Worm (Caenorhabditis elegans) whole organism, young adult: Measurements from ENCODE around the gene cdc-25.3.

ENCODE experiments used
- C06A6.2 ChIP-seq: fragments of 200-800 bp; sonication (Bioruptor generic); conservative IDR thresholded peaks from 2 replicates; pipeline ENCODE4 v1.3.6; 2022; ENCODE audit warnings: missing genetic modification characterization, missing compliant biosample characterization
- D2030.7 ChIP-seq: fragments of 200-800 bp; sonication (Bioruptor generic); IDR thresholded peaks from 2 replicates; pipeline ENCODE4 v1.3.6; 2022; ENCODE audit warnings: missing genetic modification reagents, missing genetic modification characterization, missing compliant biosample characterization
- F23B12.7 ChIP-seq: sonication (generic microtip); optimal IDR thresholded peaks from 2 replicates; lab custom pipeline; 2017; ENCODE audit warnings: missing genetic modification characterization, mild to moderate bottlenecking, missing compliant biosample characterization, antibody characterized with exemption, moderate library complexity; ENCODE audit not compliant: insufficient read depth
- K11D2.4 ChIP-seq: fragments of 200-800 bp; sonication (Bioruptor generic); IDR thresholded peaks from 2 replicates; pipeline ENCODE4 v1.3.6; 2022; ENCODE audit warnings: missing genetic modification reagents, missing genetic modification characterization, missing compliant biosample characterization
- K12H6.12 ChIP-seq: fragments of 200-800 bp; sonication (Bioruptor generic); optimal IDR thresholded peaks from 2 replicates; lab custom pipeline; 2018; ENCODE audit warnings: mild to moderate bottlenecking, missing genetic modification characterization, missing compliant biosample characterization
- T07F8.4 ChIP-seq: sonication (generic microtip); optimal IDR thresholded peaks from 2 replicates; lab custom pipeline; 2016; ENCODE audit warnings: mild to moderate bottlenecking, missing genetic modification characterization, moderate library complexity, missing compliant biosample characterization
- Y53G8AR.9 ChIP-seq: fragments of 200-800 bp; sonication (Bioruptor generic); conservative IDR thresholded peaks from 2 replicates; pipeline ENCODE4 v1.3.6; 2022; ENCODE audit warnings: missing genetic modification reagents, missing genetic modification characterization, missing compliant biosample characterization
- Y95B8A.8 ChIP-seq: fragments of 200-800 bp; sonication (Bioruptor generic); IDR thresholded peaks from 2 replicates; pipeline ENCODE4 v1.3.6; 2022; ENCODE audit warnings: missing genetic modification reagents, missing genetic modification characterization, missing compliant biosample characterization
- akir-1 ChIP-seq: fragments of 200-800 bp; sonication (Bioruptor generic); optimal IDR thresholded peaks from 2 replicates; lab custom pipeline; 2018; ENCODE audit warnings: mild to moderate bottlenecking, missing genetic modification characterization, moderate library complexity, missing compliant biosample characterization
- athp-1 ChIP-seq: sonication (generic microtip); optimal IDR thresholded peaks from 2 replicates; lab custom pipeline; 2017; ENCODE audit warnings: mild to moderate bottlenecking, missing genetic modification characterization, missing compliant biosample characterization
- attf-5 ChIP-seq: fragments of 200-800 bp; sonication (Bioruptor generic); optimal IDR thresholded peaks from 2 replicates; lab custom pipeline; 2018; ENCODE audit warnings: mild to moderate bottlenecking, missing genetic modification characterization, missing compliant biosample characterization
- attf-6 ChIP-seq: fragments of 200-800 bp; sonication (Bioruptor generic); IDR thresholded peaks from 2 replicates; pipeline ENCODE4 v1.3.6; 2022; ENCODE audit warnings: missing genetic modification reagents, missing genetic modification characterization, missing compliant biosample characterization
- cebp-1 ChIP-seq, 2 experiments: fragments of 200-800 bp in 1 of 2; sonication (Bioruptor generic) in 1 of 2; sonication (generic microtip) in 1 of 2; IDR thresholded peaks in 1 of 2; optimal IDR thresholded peaks in 1 of 2; 2 replicates each; pipeline versions ENCODE4 v1.3.6 to Lab custom; 2017 to 2022; ENCODE audit warnings: missing compliant biosample characterization in 2 of 2, missing genetic modification characterization in 2 of 2, mild to moderate bottlenecking in 1 of 2, missing genetic modification reagents in 1 of 2, moderate library complexity in 1 of 2
- ceh-100 ChIP-seq: fragments of 200-800 bp; sonication (Bioruptor generic); IDR thresholded peaks from 2 replicates; pipeline ENCODE4 v1.3.6; 2022; ENCODE audit warnings: missing genetic modification reagents, missing genetic modification characterization, missing compliant biosample characterization
- ceh-40 ChIP-seq: fragments of 200-800 bp; sonication (Bioruptor generic); IDR thresholded peaks from 2 replicates; pipeline ENCODE4 v1.3.6; 2022; ENCODE audit warnings: missing genetic modification characterization, missing compliant biosample characterization
- chd-7 ChIP-seq: sonication (generic microtip); optimal IDR thresholded peaks from 2 replicates; lab custom pipeline; 2016; ENCODE audit warnings: mild to moderate bottlenecking, missing genetic modification characterization, moderate library complexity, missing compliant biosample characterization
- dox-1 ChIP-seq: fragments of 200-800 bp; sonication (Bioruptor generic); IDR thresholded peaks from 2 replicates; pipeline ENCODE4 v1.3.6; 2022; ENCODE audit warnings: missing genetic modification reagents, missing genetic modification characterization, missing compliant biosample characterization
- gei-17 ChIP-seq: fragments of 200-800 bp; sonication (Bioruptor generic); optimal IDR thresholded peaks from 2 replicates; lab custom pipeline; 2018; ENCODE audit warnings: mild to moderate bottlenecking, missing genetic modification characterization, missing compliant biosample characterization
- him-1 ChIP-seq: sonication (generic microtip); optimal IDR thresholded peaks from 2 replicates; lab custom pipeline; 2016; ENCODE audit warnings: missing genotype, missing genetic modification reagents, missing genetic modification characterization, missing compliant biosample characterization
- hmg-1.2 ChIP-seq: fragments of 200-800 bp; sonication (Bioruptor generic); IDR thresholded peaks from 2 replicates; pipeline ENCODE4 v1.3.6; 2022; ENCODE audit warnings: missing genetic modification reagents, missing genetic modification characterization, missing compliant biosample characterization
- hmg-20 ChIP-seq: fragments of 200-800 bp; sonication (Bioruptor generic); IDR thresholded peaks from 2 replicates; pipeline ENCODE4 v1.3.6; 2022; ENCODE audit warnings: missing genetic modification reagents, missing genetic modification characterization, missing compliant biosample characterization
- let-607 ChIP-seq, 2 experiments: fragments of 200-800 bp in 1 of 2; sonication (Bioruptor generic) in 1 of 2; sonication (generic microtip) in 1 of 2; optimal IDR thresholded peaks; 2 replicates each; lab custom pipeline; 2016 to 2018; ENCODE audit warnings: mild to moderate bottlenecking in 2 of 2, missing compliant biosample characterization in 2 of 2, missing genetic modification characterization in 2 of 2, moderate library complexity in 2 of 2, missing genotype in 1 of 2
- lin-26 ChIP-seq: fragments of 200-800 bp; sonication (Bioruptor generic); IDR thresholded peaks from 2 replicates; pipeline ENCODE4 v1.3.6; 2022; ENCODE audit warnings: missing genetic modification reagents, missing genetic modification characterization, missing compliant biosample characterization
- lin-35 ChIP-seq, 3 experiments: fragments of 150-350 bp in 2 of 3; sonication (generic microtip) in 1 of 3; optimal IDR thresholded peaks; 2 replicates each; lab custom pipeline; 2014 to 2018; ENCODE audit warnings: missing biosample characterization in 3 of 3, missing genetic modification characterization in 3 of 3, missing genetic modification reagents in 3 of 3
- lin-40 ChIP-seq: sonication (generic microtip); optimal IDR thresholded peaks from 2 replicates; lab custom pipeline; 2016; ENCODE audit warnings: missing genetic modification characterization, mild to moderate bottlenecking, missing compliant biosample characterization, missing genotype, missing genetic modification reagents
- lin-54 ChIP-seq: fragments of 200-800 bp; sonication (Bioruptor generic); optimal IDR thresholded peaks from 2 replicates; lab custom pipeline; 2018; ENCODE audit warnings: mild to moderate bottlenecking, missing genetic modification characterization, missing compliant biosample characterization
- madf-8 ChIP-seq: fragments of 200-800 bp; sonication (Bioruptor generic); conservative IDR thresholded peaks from 2 replicates; pipeline ENCODE4 v1.3.6; 2022; ENCODE audit warnings: missing genetic modification reagents, missing genetic modification characterization, missing compliant biosample characterization
- mel-28 ChIP-seq: sonication (generic microtip); optimal IDR thresholded peaks from 2 replicates; lab custom pipeline; 2016; ENCODE audit warnings: borderline replicate concordance, mild to moderate bottlenecking, missing genetic modification characterization, missing compliant biosample characterization
- mes-4 ChIP-seq: sonication (generic microtip); optimal IDR thresholded peaks from 2 replicates; lab custom pipeline; 2016; ENCODE audit warnings: missing genotype, missing genetic modification characterization, missing compliant biosample characterization
- mxl-1 ChIP-seq: sonication (generic microtip); optimal IDR thresholded peaks from 2 replicates; lab custom pipeline; 2016; ENCODE audit warnings: missing genetic modification characterization, missing compliant biosample characterization
- nfya-2 ChIP-seq: fragments of 200-800 bp; sonication (Bioruptor generic); IDR thresholded peaks from 2 replicates; pipeline ENCODE4 v1.3.6; 2022; ENCODE audit warnings: missing genetic modification reagents, missing genetic modification characterization, missing compliant biosample characterization
- nhr-179 ChIP-seq: sonication (generic microtip); optimal IDR thresholded peaks from 2 replicates; lab custom pipeline; 2016; ENCODE audit warnings: mild to moderate bottlenecking, missing genetic modification characterization, missing compliant biosample characterization
- pha-4 ChIP-seq: fragments of 150-350 bp; sonication (generic microtip); optimal IDR thresholded peaks from 2 replicates; lab custom pipeline; 2014; ENCODE audit warnings: missing biosample characterization, missing genetic modification reagents, missing genetic modification characterization
- rcor-1 ChIP-seq: fragments of 200-800 bp; sonication (Bioruptor generic); IDR thresholded peaks from 2 replicates; pipeline ENCODE4 v1.3.6; 2022; ENCODE audit warnings: missing genetic modification reagents, missing genetic modification characterization, missing compliant biosample characterization
- rec-8 ChIP-seq, 2 experiments: sonication (generic microtip); optimal IDR thresholded peaks; 2 replicates each; lab custom pipeline; 2016; ENCODE audit warnings: mild to moderate bottlenecking in 2 of 2, missing genetic modification characterization in 2 of 2, missing genetic modification reagents in 2 of 2, missing genotype in 2 of 2, missing biosample characterization in 1 of 2, missing compliant biosample characterization in 1 of 2, moderate library complexity in 1 of 2
- snpc-1.3 ChIP-seq: sonication (generic microtip); optimal IDR thresholded peaks from 2 replicates; lab custom pipeline; 2017; ENCODE audit warnings: missing genetic modification characterization, mild to moderate bottlenecking, missing compliant biosample characterization, antibody characterized with exemption, moderate library complexity, missing genotype, missing genetic modification reagents; ENCODE audit not compliant: insufficient read depth
- snpc-3.4 ChIP-seq: sonication (generic microtip); optimal IDR thresholded peaks from 2 replicates; lab custom pipeline; 2017; ENCODE audit warnings: missing genetic modification characterization, mild to moderate bottlenecking, missing compliant biosample characterization, antibody characterized with exemption, moderate library complexity, missing genotype, missing genetic modification reagents
- sptf-2 ChIP-seq: fragments of 200-800 bp; sonication (Bioruptor generic); optimal IDR thresholded peaks from 2 replicates; lab custom pipeline; 2018; ENCODE audit warnings: mild to moderate bottlenecking, missing genetic modification characterization, missing compliant biosample characterization
- unc-62 ChIP-seq: fragments of 150-350 bp; optimal IDR thresholded peaks from 2 replicates; lab custom pipeline; 2014; ENCODE audit warnings: missing biosample characterization, missing genetic modification reagents, missing genetic modification characterization
- xnd-1 ChIP-seq: sonication (generic microtip); optimal IDR thresholded peaks from 2 replicates; lab custom pipeline; 2016; ENCODE audit warnings: missing genotype, missing genetic modification reagents, missing genetic modification characterization, missing compliant biosample characterization
- zim-3 ChIP-seq: sonication (generic microtip); optimal IDR thresholded peaks from 2 replicates; lab custom pipeline; 2017; ENCODE audit warnings: mild to moderate bottlenecking, missing genetic modification characterization, moderate library complexity, missing compliant biosample characterization
- ztf-26 ChIP-seq: sonication (generic microtip); optimal IDR thresholded peaks from 2 replicates; lab custom pipeline; 2017; ENCODE audit warnings: missing genetic modification characterization, missing compliant biosample characterization
- ztf-28 ChIP-seq: fragments of 200-800 bp; sonication (Bioruptor generic); IDR thresholded peaks from 2 replicates; pipeline ENCODE4 v1.3.6; 2022; ENCODE audit warnings: missing genetic modification reagents, missing genetic modification characterization, missing compliant biosample characterization

Gene cdc-25.3

DNA sequence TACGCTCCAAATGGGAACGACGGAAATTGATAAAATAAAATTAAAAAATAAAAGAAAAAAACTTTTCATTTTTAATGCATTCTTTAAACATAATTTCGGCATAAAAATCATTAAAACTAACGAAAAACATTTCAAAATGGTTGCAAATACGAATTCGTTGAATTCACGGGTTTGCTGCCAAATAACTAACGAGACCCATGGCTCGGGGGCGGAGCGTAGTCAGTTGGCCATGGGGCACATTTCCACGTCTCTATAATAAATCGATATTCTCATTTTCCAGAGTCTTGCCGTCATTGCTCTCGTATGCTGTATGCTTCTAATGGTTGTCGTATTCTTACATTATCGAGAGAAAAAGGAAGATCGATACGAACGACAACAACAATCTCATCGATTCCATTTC lies 24.3 kb downstream of the cdc-25.3 start, which contains the start of gene ZK637.4:
Gene ZK637.4, plus strand, starts transcription at position 301 of the 400 bp plus-strand sequence.
- TF ChIP-seq pha-4 (tag; lab: Kevin White, UChicago), result no peak
- TF ChIP-seq him-1 (tag; lab: Kevin White, UChicago), result no peak
- no peak for TF ChIP-seq lin-40 (tag; lab: Kevin White, UChicago)
- TF ChIP-seq C06A6.2 (GFP tag; lab: Robert Waterston, UW), result no peak
- TF ChIP-seq chd-7 (tag; lab: Kevin White, UChicago), result no peak
- no peak for TF ChIP-seq attf-6 (GFP tag; lab: Robert Waterston, UW)
- TF ChIP-seq akir-1 (GFP tag; lab: Kevin White, UChicago), result no peak
- no peak for TF ChIP-seq mxl-1 (tag; lab: Kevin White, UChicago)
- TF ChIP-seq K11D2.4 (GFP tag; lab: Robert Waterston, UW), result no peak

DNA sequence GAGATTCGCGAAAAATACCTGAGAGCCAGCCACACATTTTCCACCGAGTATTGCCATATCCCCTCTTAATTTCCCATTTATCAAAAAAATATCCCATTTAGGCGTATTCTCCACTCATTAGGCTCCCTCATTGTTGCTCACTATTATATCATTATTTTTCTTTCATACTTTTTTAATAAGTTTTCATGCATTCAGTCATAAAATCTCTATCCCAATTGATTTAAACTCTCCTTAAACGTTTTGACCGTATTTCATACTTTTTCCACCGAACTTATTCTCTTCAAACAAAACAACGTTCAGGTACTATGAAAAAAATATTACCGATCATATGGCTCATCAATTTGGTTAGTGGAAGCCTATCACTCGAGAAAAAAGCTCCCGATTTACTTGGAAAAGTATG lies 27.8 kb downstream of the cdc-25.3 start, which contains the start of gene lnkn-1:
Gene lnkn-1, plus strand, starts transcription at position 301 of the 400 bp plus-strand sequence.
- no peak for TF ChIP-seq hmg-1.2 (GFP tag; lab: Robert Waterston, UW)
- no peak for TF ChIP-seq let-607 (tag; optimal IDR thresholded peaks at IDR 0.05; lab: Kevin White, UChicago)
- no peak for TF ChIP-seq rec-8 (tag; optimal IDR thresholded peaks at IDR 0.05; lab: Kevin White, UChicago)
- TF ChIP-seq C06A6.2 (GFP tag; lab: Robert Waterston, UW), result no peak
- TF ChIP-seq dox-1, result no peak
- TF ChIP-seq ztf-28 (GFP tag; lab: Robert Waterston, UW), result no peak
- TF ChIP-seq xnd-1 (tag; lab: Kevin White, UChicago), result no peak
- no peak for TF ChIP-seq hmg-20 (GFP tag; lab: Robert Waterston, UW)
- TF ChIP-seq chd-7 (tag; lab: Kevin White, UChicago), result no peak

DNA sequence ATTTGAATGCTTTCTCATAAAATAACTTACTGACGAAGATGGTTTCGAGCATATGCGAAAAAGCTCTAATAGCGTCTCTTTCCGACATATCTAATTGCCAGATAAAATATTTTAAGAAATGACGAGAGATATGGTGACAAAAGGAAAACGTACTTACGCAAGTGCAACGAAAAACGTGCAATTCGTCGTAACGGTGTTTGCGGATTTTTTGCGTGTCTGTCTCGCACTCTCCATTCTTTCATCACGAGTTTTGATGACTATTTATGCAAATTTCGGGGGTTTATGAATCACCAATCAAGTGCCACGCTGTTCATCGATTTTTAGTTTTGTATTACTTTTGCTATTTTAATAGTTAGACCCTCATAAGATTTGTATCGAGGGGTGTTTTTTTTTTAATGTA lies 28.8 kb downstream of the cdc-25.3 start, which contains the start of gene ZK637.14:
Gene ZK637.14, minus strand, starts transcription at position 201 of the 400 bp plus-strand sequence.
- TF ChIP-seq athp-1 (tag; lab: Kevin White, UChicago), result no peak
- TF ChIP-seq snpc-3.4, result no peak
- no peak for TF ChIP-seq lin-26 (GFP tag; lab: Robert Waterston, UW)
- TF ChIP-seq D2030.7 (GFP tag; lab: Robert Waterston, UW), result no peak
- TF ChIP-seq lin-35 (GFP tag; optimal IDR thresholded peaks at IDR 0.05; lab: Kevin White, UChicago), result peak in 1 of 3 experiments; percentile 8
- TF ChIP-seq snpc-1.3 (tag; lab: Kevin White, UChicago), result no peak
- no peak for TF ChIP-seq sptf-2
- TF ChIP-seq ztf-26 (tag; lab: Kevin White, UChicago), result no peak
- TF ChIP-seq Y95B8A.8, result no peak
- TF ChIP-seq gei-17 (GFP tag; lab: Kevin White, UChicago), result no peak
- TF ChIP-seq hmg-20 (GFP tag; lab: Robert Waterston, UW), result no peak
- TF ChIP-seq F23B12.7 (tag; lab: Kevin White, UChicago), result no peak
- no peak for TF ChIP-seq rcor-1
- TF ChIP-seq ceh-40, result no peak
- peak; percentile 65 for TF ChIP-seq attf-5 (GFP tag; lab: Kevin White, UChicago)
- TF ChIP-seq mes-4, result no peak
- peak; percentile 1 for TF ChIP-seq lin-40 (tag; lab: Kevin White, UChicago)
- no peak for TF ChIP-seq ceh-100 (GFP tag; lab: Robert Waterston, UW)
- TF ChIP-seq zim-3, result no peak
- TF ChIP-seq unc-62 (GFP tag; lab: Kevin White, UChicago), result no peak
- TF ChIP-seq K12H6.12, result no peak
- TF ChIP-seq mel-28 (tag; lab: Kevin White, UChicago), result no peak
- TF ChIP-seq lin-54, result peak; percentile 14
- no peak for TF ChIP-seq nfya-2 (GFP tag; lab: Robert Waterston, UW)
- TF ChIP-seq ztf-28 (GFP tag; lab: Robert Waterston, UW), result no peak
- no peak for TF ChIP-seq madf-8 (GFP tag; lab: Robert Waterston, UW)
- TF ChIP-seq cebp-1 (GFP tag; IDR thresholded peaks at IDR 0.05; lab: Robert Waterston, UW), result no peak
- TF ChIP-seq cebp-1 (tag; optimal IDR thresholded peaks at IDR 0.05; lab: Kevin White, UChicago), result peak; percentile 66
- TF ChIP-seq Y53G8AR.9 (GFP tag; lab: Robert Waterston, UW), result no peak
- TF ChIP-seq him-1 (tag; lab: Kevin White, UChicago), result no peak
- TF ChIP-seq T07F8.4 (tag; lab: Kevin White, UChicago), result no peak
- TF ChIP-seq nhr-179 (tag; lab: Kevin White, UChicago), result no peak
